Fruit fly (Drosophila melanogaster) whole organism, wandering third instar larva: ENCODE data around the gene chp.
A peak's percentile ranks its signal among the peaks of the same experiment; 100 is the strongest.

Source experiments
- Abd-B ChIP-seq: fragments of >200 bp; optimal IDR thresholded peaks from 2 replicates; lab custom pipeline; 2017; ENCODE audit warnings: missing biosample characterization, missing genetic modification characterization
- CG32264 ChIP-seq: fragments of 200-800 bp; sonication (Bioruptor generic); optimal IDR thresholded peaks from 2 replicates; lab custom pipeline; 2016; ENCODE audit warnings: missing biosample characterization, missing genetic modification characterization
- Dfd ChIP-seq: fragments of >200 bp; optimal IDR thresholded peaks from 2 replicates; lab custom pipeline; 2017; ENCODE audit warnings: missing biosample characterization, missing genetic modification characterization
- Dif ChIP-seq: fragments of 200-275, 200-300 bp; sonication (Bioruptor generic); optimal IDR thresholded peaks from 2 replicates; lab custom pipeline; 2018; ENCODE audit warnings: missing biosample characterization, missing genetic modification characterization; ENCODE audit not compliant: partially characterized antibody
- GATAd ChIP-seq: sonication (Bioruptor generic); optimal IDR thresholded peaks from 2 replicates; lab custom pipeline; 2016; ENCODE audit warnings: missing biosample characterization, missing genetic modification characterization
- HLH106 ChIP-seq: fragments of 200-800 bp; optimal IDR thresholded peaks from 3 replicates; lab custom pipeline; 2019; ENCODE audit warnings: missing biosample characterization, mild to moderate bottlenecking, missing genetic modification characterization, moderate library complexity
- Hnf4 ChIP-seq: fragments of 200-800 bp; sonication (Bioruptor generic); optimal IDR thresholded peaks from 2 replicates; lab custom pipeline; 2016; ENCODE audit warnings: missing biosample characterization, mild to moderate bottlenecking, missing genetic modification characterization
- Hr78 ChIP-seq: fragments of >200 bp; optimal IDR thresholded peaks from 2 replicates; lab custom pipeline; 2017; ENCODE audit warnings: missing biosample characterization, missing genetic modification characterization
- Hr83 ChIP-seq: fragments of 200-300 bp; sonication (Bioruptor generic); optimal IDR thresholded peaks from 2 replicates; lab custom pipeline; 2016; ENCODE audit warnings: missing biosample characterization, mild to moderate bottlenecking, missing genetic modification characterization, moderate library complexity; ENCODE audit not compliant: poor library complexity, severe bottlenecking
- Mio ChIP-seq: sonication (Bioruptor generic); optimal IDR thresholded peaks from 2 replicates; lab custom pipeline; 2016; ENCODE audit warnings: missing biosample characterization, missing genetic modification characterization
- Myc ChIP-seq: fragments of >200 bp; optimal IDR thresholded peaks from 2 replicates; lab custom pipeline; 2017
- N ChIP-seq: fragments of >200 bp; optimal IDR thresholded peaks from 2 replicates; lab custom pipeline; 2018; ENCODE audit warnings: missing biosample characterization, missing external identifiers, missing genetic modification characterization
- OdsH ChIP-seq: fragments of 200-800 bp; sonication (Bioruptor generic); optimal IDR thresholded peaks from 2 replicates; lab custom pipeline; 2016; ENCODE audit warnings: missing biosample characterization, mild to moderate bottlenecking, missing genetic modification characterization
- Sp1 ChIP-seq: fragments of 200-800 bp; sonication (Bioruptor generic); optimal IDR thresholded peaks from 3 replicates; lab custom pipeline; 2019; ENCODE audit warnings: missing biosample characterization, mild to moderate bottlenecking, missing genetic modification characterization, moderate library complexity
- Vsx2 ChIP-seq: fragments of 200-300, 225-300 bp; sonication (Bioruptor generic); optimal IDR thresholded peaks from 2 replicates; lab custom pipeline; 2018; ENCODE audit warnings: missing biosample characterization, missing genetic modification characterization; ENCODE audit not compliant: partially characterized antibody
- br ChIP-seq: fragments of 200-800 bp; sonication (Bioruptor generic); optimal IDR thresholded peaks from 2 replicates; lab custom pipeline; 2016; ENCODE audit warnings: missing biosample characterization, missing genetic modification characterization
- brk ChIP-seq: fragments of 200-800 bp; sonication (Bioruptor generic); optimal IDR thresholded peaks from 2 replicates; lab custom pipeline; 2016; ENCODE audit warnings: missing biosample characterization, mild to moderate bottlenecking, missing genetic modification characterization
- dl ChIP-seq, 2 experiments: fragments of 175-275, 200-275 bp in 1 of 2; fragments of 200-275 bp in 1 of 2; sonication (Bioruptor generic); optimal IDR thresholded peaks; lab custom pipeline; 2018; ENCODE audit warnings: mild to moderate bottlenecking in 2 of 2, missing biosample characterization in 2 of 2, missing genetic modification characterization in 2 of 2, moderate library complexity in 2 of 2; ENCODE audit not compliant: partially characterized antibody in 2 of 2, insufficient read depth in 1 of 2
- dsf ChIP-seq: sonication (Bioruptor generic); optimal IDR thresholded peaks from 2 replicates; lab custom pipeline; 2016; ENCODE audit warnings: missing biosample characterization, missing genetic modification characterization, borderline replicate concordance
- h ChIP-seq: fragments of 200-800 bp; sonication (Bioruptor generic); optimal IDR thresholded peaks from 3 replicates; lab custom pipeline; 2016; ENCODE audit warnings: missing biosample characterization, mild to moderate bottlenecking, missing genetic modification characterization
- pan ChIP-seq: fragments of >200 bp; optimal IDR thresholded peaks from 2 replicates; lab custom pipeline; 2017
- rgr ChIP-seq: fragments of 200-800 bp; sonication (Bioruptor generic); optimal IDR thresholded peaks from 3 replicates; lab custom pipeline; 2016; ENCODE audit warnings: missing biosample characterization, mild to moderate bottlenecking, missing genetic modification characterization
- tai ChIP-seq: sonication (Bioruptor generic); optimal IDR thresholded peaks from 2 replicates; lab custom pipeline; 2016; ENCODE audit warnings: missing biosample characterization, missing genetic modification characterization
- usp ChIP-seq: fragments of >200 bp; optimal IDR thresholded peaks from 2 replicates; lab custom pipeline; 2017; ENCODE audit warnings: missing biosample characterization, missing genetic modification characterization
- woc ChIP-seq: sonication (Bioruptor generic); optimal IDR thresholded peaks from 2 replicates; lab custom pipeline; 2016; ENCODE audit warnings: missing biosample characterization, mild to moderate bottlenecking, missing genetic modification characterization

The chp gene

dm6 chr3R:31195695-31196113, 14.8 kb downstream of the chp start, which contains the start of gene mesh (continued):
- TF ChIP-seq usp (GFP tag; lab: Kevin White, UChicago), result no peak
- TF ChIP-seq woc (GFP tag; lab: Kevin White, UChicago), result no peak
- TF ChIP-seq Dfd (GFP tag; lab: Kevin White, UChicago), result no peak
- no peak for TF ChIP-seq OdsH
- TF ChIP-seq Hr78 (GFP tag; lab: Kevin White, UChicago), result no peak
- TF ChIP-seq pan (lab: Kevin White, UChicago), result no peak
- TF ChIP-seq br (GFP tag; lab: Kevin White, UChicago), result peak; percentile 38
- no peak for TF ChIP-seq brk (GFP tag; lab: Kevin White, UChicago)
- no peak for TF ChIP-seq dl (GFP tag; optimal IDR thresholded peaks at IDR 0.05; lab: Kevin White, UChicago; ENCODE audit: insufficient read depth in 1 of 2, partially characterized antibody in 2 of 2)
- TF ChIP-seq N (GFP tag; lab: Kevin White, UChicago), result no peak
- no peak for TF ChIP-seq rgr (GFP tag; lab: Kevin White, UChicago)
- TF ChIP-seq GATAd (GFP tag; lab: Kevin White, UChicago), result no peak
- no peak for TF ChIP-seq HLH106 (tag; lab: Kevin White, UChicago)

- TF ChIP-seq rgr (GFP tag; lab: Kevin White, UChicago) (no peak), h (GFP tag; lab: Kevin White, UChicago) (peak; percentile 11)
Observed at dm6 chr3R:31194627-31195026, 15.9 kb downstream of the chp start.

dm6 chr3R:31193062-31193461, 17.5 kb downstream of the chp start, which contains the start of gene bnk:
bnk (plus strand) TSS chr3R:31193362.
- TF ChIP-seq Sp1 (GFP tag; lab: Kevin White, UChicago), result no peak
- no peak for TF ChIP-seq brk (GFP tag; lab: Kevin White, UChicago)
- TF ChIP-seq Mio (GFP tag; lab: Kevin White, UChicago), result no peak
- TF ChIP-seq Dfd (GFP tag; lab: Kevin White, UChicago), result no peak
- TF ChIP-seq Abd-B (GFP tag; lab: Kevin White, UChicago), result no peak
- TF ChIP-seq woc (GFP tag; lab: Kevin White, UChicago), result no peak
- no peak for TF ChIP-seq Dif (GFP tag; lab: Kevin White, UChicago)
- no peak for TF ChIP-seq dsf (GFP tag; lab: Kevin White, UChicago)
- TF ChIP-seq tai (GFP tag; lab: Kevin White, UChicago), result no peak
- TF ChIP-seq Myc (lab: Kevin White, UChicago), result no peak

- TF ChIP-seq h (GFP tag; lab: Kevin White, UChicago) (no peak), rgr (GFP tag; lab: Kevin White, UChicago) (no peak)
Observed at dm6 chr3R:31181816-31182215, 28.7 kb downstream of the chp start.

dm6 chr3R:31168968-31169367, 41.6 kb downstream of the chp start, which contains the start of gene stops:
stops (minus strand) TSS chr3R:31169106.
- TF ChIP-seq Hr83 (peak; percentile 59), Vsx2 (GFP tag; lab: Kevin White, UChicago) (no peak), Hnf4 (peak; percentile 19)

dm6 chr3R:31168429-31168828, 42.1 kb downstream of the chp start:
- TF ChIP-seq CG32264, result no peak
- TF ChIP-seq, all 38 proteins: peak for 0
